Worm (Caenorhabditis elegans): ENCODE measurements around the gene sqv-8.
A peak's percentile ranks its signal among the peaks of the same experiment; 100 is the strongest.

The sqv-8 gene

ce11 chrII:9619402-9619862 is 27.3 kb upstream of the sqv-8 start (continued):
- TF ChIP-seq ceh-20 (GFP tag; IDR thresholded peaks at IDR 0.05) (no peak), snpc-1.2 (GFP tag; IDR thresholded peaks at IDR 0.05) (no peak), hmg-1.1 (GFP tag; IDR thresholded peaks at IDR 0.05) (peak; percentile 46), nhr-102 (tag; optimal IDR thresholded peaks at IDR 0.05) (peak; percentile 1), nhr-41 (GFP tag; IDR thresholded peaks at IDR 0.05) (0 out of 2 replicates have a peak, but pooled peaks have one; percentile 53), dpl-1 (GFP tag; optimal IDR thresholded peaks at IDR 0.05) (peak; percentile 37), T20F7.1 (GFP tag; optimal IDR thresholded peaks at IDR 0.05) (peak; percentile 43), pqm-1 (tag; optimal IDR thresholded peaks at IDR 0.05) (peak; percentile 41), zfp-2 (tag; optimal IDR thresholded peaks at IDR 0.05) (no peak), F44E2.7 (GFP tag; IDR thresholded peaks at IDR 0.05) (no peak), lin-38 (GFP tag; IDR thresholded peaks at IDR 0.05) (peak; percentile 36), dmd-6 (GFP tag; IDR thresholded peaks at IDR 0.05) (peak; percentile 76), hlh-30 (tag; optimal IDR thresholded peaks at IDR 0.05; ENCODE audit: insufficient read depth) (peak; percentile 79), unc-62 (GFP tag; optimal IDR thresholded peaks at IDR 0.05 in 1 of 2) (peak in 1 of 2 experiments; percentile 42), unc-62 (tag; optimal IDR thresholded peaks at IDR 0.05) (no peak), unc-130 (GFP tag; optimal IDR thresholded peaks at IDR 0.05) (no peak), ceh-62 (tag; optimal IDR thresholded peaks at IDR 0.05) (no peak), ceh-28 (tag; optimal IDR thresholded peaks at IDR 0.05) (peak; percentile 22), egl-43 (GFP tag; IDR thresholded peaks at IDR 0.05) (0 out of 2 replicates have a peak, but pooled peaks have one; percentile 7), lir-3 (tag; optimal IDR thresholded peaks at IDR 0.05) (no peak), lin-1 (GFP tag; IDR thresholded peaks at IDR 0.05) (peak; percentile 56; the same call in 1 of the 2 replicates), set-16 (GFP tag; IDR thresholded peaks at IDR 0.05) (peak; percentile 34; the same call in 1 of the 2 replicates), tra-1 (GFP tag; IDR thresholded peaks at IDR 0.05) (peak; percentile 53), F10B5.3 (tag; optimal IDR thresholded peaks at IDR 0.05) (no peak), saeg-2 (GFP tag; IDR thresholded peaks at IDR 0.05) (0 out of 2 replicates have a peak, but pooled peaks have one; percentile 18), ztf-11 (tag; optimal IDR thresholded peaks at IDR 0.05) (no peak), hlh-11 (tag; optimal IDR thresholded peaks at IDR 0.05) (peak; percentile 92), php-3 (GFP tag; IDR thresholded peaks at IDR 0.05) (0 out of 2 replicates have a peak, but pooled peaks have one; percentile 36)

ce11 chrII:9619995-9620535 is 26.7 kb upstream of the sqv-8 start:
- TF ChIP-seq hlh-30 (tag; optimal IDR thresholded peaks at IDR 0.05; ENCODE audit: insufficient read depth): peak; percentile 34
- no peak for TF ChIP-seq D1046.2 (GFP tag; IDR thresholded peaks at IDR 0.05)
- TF ChIP-seq hlh-11 (tag; optimal IDR thresholded peaks at IDR 0.05): peak; percentile 75
- TF ChIP-seq dmd-9 (GFP tag; IDR thresholded peaks at IDR 0.05): no peak
- no peak for TF ChIP-seq daf-16 (GFP tag; optimal IDR thresholded peaks at IDR 0.05)
- TF ChIP-seq daf-16 (tag; optimal IDR thresholded peaks at IDR 0.05): no peak
- TF ChIP-seq ceh-82 (tag; optimal IDR thresholded peaks at IDR 0.05): no peak
- no peak for TF ChIP-seq nhr-237 (tag; optimal IDR thresholded peaks at IDR 0.05)
- TF ChIP-seq madf-5 (GFP tag; IDR thresholded peaks at IDR 0.05): no peak
- TF ChIP-seq nhr-28 (tag; optimal IDR thresholded peaks at IDR 0.05): peak; percentile 66
- TF ChIP-seq mdl-1 (tag; optimal IDR thresholded peaks at IDR 0.05): peak in 1 of 2 experiments; percentile 60
- no peak for TF ChIP-seq Y5F2A.4 (GFP tag; optimal IDR thresholded peaks at IDR 0.05)
- peak in 1 of 2 experiments; percentile 9 for TF ChIP-seq lsy-2 (tag; optimal IDR thresholded peaks at IDR 0.05)
- TF ChIP-seq daf-12 (tag; optimal IDR thresholded peaks at IDR 0.05): no peak
- TF ChIP-seq mes-2 (tag; optimal IDR thresholded peaks at IDR 0.05; ENCODE audit: poor library complexity, severe bottlenecking): peak; percentile 17
- no peak for TF ChIP-seq ceh-62 (tag; optimal IDR thresholded peaks at IDR 0.05)
- peak; percentile 35 for TF ChIP-seq nhr-48 (tag; optimal IDR thresholded peaks at IDR 0.05)
- peak; percentile 48 for TF ChIP-seq mxl-3 (GFP tag; optimal IDR thresholded peaks at IDR 0.05)
- peak; percentile 3 for TF ChIP-seq dve-1 (tag; optimal IDR thresholded peaks at IDR 0.05; ENCODE audit: insufficient read depth)
- TF ChIP-seq zip-2 (tag; optimal IDR thresholded peaks at IDR 0.05): peak; percentile 14
- TF ChIP-seq pqm-1 (tag; optimal IDR thresholded peaks at IDR 0.05): peak; percentile 41
- peak; percentile 24 for TF ChIP-seq nhr-11 (tag; optimal IDR thresholded peaks at IDR 0.05)
- peak; percentile 7; the same call in 1 of the 2 replicates for TF ChIP-seq lin-38 (GFP tag; IDR thresholded peaks at IDR 0.05)
- TF ChIP-seq hif-1 (tag; optimal IDR thresholded peaks at IDR 0.05): peak in 1 of 2 experiments; percentile 0
- peak in 1 of 2 experiments; percentile 91 for TF ChIP-seq unc-62 (GFP tag; optimal IDR thresholded peaks at IDR 0.05 in 1 of 2)
- no peak for TF ChIP-seq unc-62 (tag; optimal IDR thresholded peaks at IDR 0.05)
- peak; percentile 6 for TF ChIP-seq ama-1 (optimal IDR thresholded peaks at IDR 0.05)
- no peak for TF ChIP-seq cey-2 (tag; optimal IDR thresholded peaks at IDR 0.05; ENCODE audit: borderline replicate concordance, insufficient read depth)
